Fruit fly (Drosophila melanogaster): ENCODE results near the gene Or2a.

Gene Or2a

DNA sequence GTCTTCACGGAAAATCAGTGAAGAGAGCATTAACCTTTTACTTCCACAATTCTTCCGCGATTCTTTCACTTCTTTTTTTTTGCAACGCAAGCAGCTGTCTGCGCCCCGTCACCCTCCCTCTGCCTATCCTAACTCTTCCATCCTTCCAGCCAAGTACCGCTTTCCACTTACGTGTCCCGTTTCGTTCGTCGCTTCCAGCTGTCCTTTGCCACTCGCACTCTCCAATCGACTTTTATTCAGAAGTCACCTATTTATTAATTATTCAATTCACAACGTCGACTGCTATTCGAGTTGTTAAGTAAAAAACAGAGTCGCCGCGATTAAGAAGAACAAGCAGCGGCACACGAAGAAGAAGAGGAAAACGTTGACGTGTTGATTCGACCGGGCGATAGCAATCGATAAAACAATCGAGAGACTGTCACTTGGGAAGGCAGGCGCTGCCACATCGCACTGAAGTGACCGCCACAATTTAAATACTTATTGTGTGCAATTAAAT, 28.7 kb downstream of the Or2a start, which contains the start of gene Grp170 (continued):
- TF ChIP-seq CG3407 (GFP tag; optimal IDR thresholded peaks at IDR 0.05) (no peak), so (GFP tag; IDR thresholded peaks at IDR 0.05) (no peak), CG17328 (GFP tag; IDR thresholded peaks at IDR 0.05) (no peak), CG7372 (GFP tag; IDR thresholded peaks at IDR 0.05) (no peak), D19B (GFP tag; optimal IDR thresholded peaks at IDR 0.05) (no peak), inv (GFP tag; IDR thresholded peaks at IDR 0.05; ENCODE audit: partially characterized antibody) (peak; percentile 85), sisA (GFP tag; IDR thresholded peaks at IDR 0.05) (no peak), da (GFP tag; optimal IDR thresholded peaks at IDR 0.05) (no peak), fu2 (GFP tag; optimal IDR thresholded peaks at IDR 0.05) (no peak), CG9876 (GFP tag; optimal IDR thresholded peaks at IDR 0.05) (no peak), CG3065 (GFP tag; optimal IDR thresholded peaks at IDR 0.05) (no peak), ind (GFP tag; optimal IDR thresholded peaks at IDR 0.05) (no peak), cg (GFP tag; optimal IDR thresholded peaks at IDR 0.05) (no peak), CG34422 (GFP tag; IDR thresholded peaks at IDR 0.05) (peak; percentile 88; the same call in 2 of the 3 replicates), ttk (GFP tag; IDR thresholded peaks at IDR 0.05) (no peak), Hr39 (optimal IDR thresholded peaks at IDR 0.05) (no peak), CG7928 (GFP tag; optimal IDR thresholded peaks at IDR 0.05) (no peak), CG11093 (GFP tag; IDR thresholded peaks at IDR 0.05) (no peak), CG17359 (tag; optimal IDR thresholded peaks at IDR 0.05) (no peak), kah (GFP tag; optimal IDR thresholded peaks at IDR 0.05) (no peak), sd (tag; optimal IDR thresholded peaks at IDR 0.05) (no peak), emc (GFP tag; optimal IDR thresholded peaks at IDR 0.05) (no peak), bowl (GFP tag; IDR thresholded peaks at IDR 0.05) (no peak), CG11504 (tag; optimal IDR thresholded peaks at IDR 0.05) (no peak), CG4730 (GFP tag; IDR thresholded peaks at IDR 0.05) (no peak), ham (GFP tag; IDR thresholded peaks at IDR 0.05) (no peak), abd-A (tag; optimal IDR thresholded peaks at IDR 0.05) (no peak), Sin3A (optimal IDR thresholded peaks at IDR 0.05) (peak; percentile 72), dm (GFP tag; optimal IDR thresholded peaks at IDR 0.05) (peak; percentile 17), CG18011 (GFP tag; optimal IDR thresholded peaks at IDR 0.05) (no peak), CG6654 (GFP tag; optimal IDR thresholded peaks at IDR 0.05) (no peak), croc (GFP tag; conservative IDR thresholded peaks at IDR 0.05) (no peak), lilli (GFP tag; optimal IDR thresholded peaks at IDR 0.05) (no peak), Hand (GFP tag; optimal IDR thresholded peaks at IDR 0.05) (no peak), aop (GFP tag; IDR thresholded peaks at IDR 0.05) (no peak), CG2129 (GFP tag; IDR thresholded peaks at IDR 0.05; ENCODE audit: partially characterized antibody) (peak; percentile 69), CG10274 (GFP tag; optimal IDR thresholded peaks at IDR 0.05) (no peak), CG6254 (GFP tag; optimal IDR thresholded peaks at IDR 0.05) (no peak), Dfd (GFP tag; optimal IDR thresholded peaks at IDR 0.05) (no peak), gce (GFP tag; IDR thresholded peaks at IDR 0.05) (no peak), trem (tag; optimal IDR thresholded peaks at IDR 0.05) (peak; percentile 69), CG8290 (GFP tag; optimal IDR thresholded peaks at IDR 0.05) (no peak), CG8290 (tag; optimal IDR thresholded peaks at IDR 0.05) (peak in 1 of 2 experiments; percentile 35), CG33557 (GFP tag; optimal IDR thresholded peaks at IDR 0.05) (no peak), Bdp1 (GFP tag; optimal IDR thresholded peaks at IDR 0.05) (no peak), CG3995 (GFP tag; optimal IDR thresholded peaks at IDR 0.05) (no peak), CG2120 (GFP tag; optimal IDR thresholded peaks at IDR 0.05) (no peak), CG3163 (GFP tag; optimal IDR thresholded peaks at IDR 0.05) (no peak), CG30020 (tag; optimal IDR thresholded peaks at IDR 0.05) (no peak), sob (GFP tag; IDR thresholded peaks at IDR 0.05) (0 out of 2 replicates have a peak, but pooled peaks have one; percentile 18), sens (GFP tag) (peak; percentile 81), peb (GFP tag; IDR thresholded peaks at IDR 0.05) (no peak), CG17186 (GFP tag; optimal IDR thresholded peaks at IDR 0.05) (peak; percentile 58), NC2β (GFP tag; optimal IDR thresholded peaks at IDR 0.05) (no peak)
